Worm (Caenorhabditis elegans) whole organism, young adult: ENCODE data around the gene nex-1.

Experiments
- B0261.1 ChIP-seq: sonication (generic microtip); optimal IDR thresholded peaks from 2 replicates; lab custom pipeline; 2016; ENCODE audit warnings: mild to moderate bottlenecking, missing genetic modification characterization, moderate library complexity, missing compliant biosample characterization
- egl-44 ChIP-seq: fragments of 200-800 bp; sonication (Bioruptor generic); IDR thresholded peaks from 2 replicates; pipeline ENCODE4 v1.3.6; 2022; ENCODE audit warnings: missing genetic modification reagents, missing genetic modification characterization, missing compliant biosample characterization
- hmg-1.2 ChIP-seq: fragments of 200-800 bp; sonication (Bioruptor generic); IDR thresholded peaks from 2 replicates; pipeline ENCODE4 v1.3.6; 2022; ENCODE audit warnings: missing genetic modification reagents, missing genetic modification characterization, missing compliant biosample characterization
- hsf-1 ChIP-seq: fragments of 200-800 bp; sonication (Bioruptor generic); IDR thresholded peaks from 2 replicates; pipeline ENCODE4 v1.3.6; 2022; ENCODE audit warnings: missing genetic modification reagents, missing genetic modification characterization, missing compliant biosample characterization
- nfyb-1 ChIP-seq: fragments of 200-800 bp; sonication (Bioruptor generic); IDR thresholded peaks from 2 replicates; pipeline ENCODE4 v1.3.6; 2022; ENCODE audit warnings: missing genetic modification reagents, missing genetic modification characterization, missing compliant biosample characterization
- pha-4 ChIP-seq: fragments of 150-350 bp; sonication (generic microtip); optimal IDR thresholded peaks from 2 replicates; lab custom pipeline; 2014; ENCODE audit warnings: missing biosample characterization, missing genetic modification reagents, missing genetic modification characterization
- snpc-4 ChIP-seq, 5 experiments: fragments of 150-350 bp in 1 of 5; sonication (generic microtip) in 4 of 5; optimal IDR thresholded peaks; 2 replicates each; lab custom pipeline; 2014 to 2018; ENCODE audit warnings: missing genetic modification characterization in 5 of 5, missing biosample characterization in 3 of 5, antibody characterized with exemption in 2 of 5, mild to moderate bottlenecking in 2 of 5, missing compliant biosample characterization in 2 of 5, missing genotype in 2 of 5, moderate library complexity in 2 of 5, missing genetic modification reagents in 1 of 5

ce11 chrIII:5181641-5182040 is 43.8 kb upstream of the nex-1 start:
- TF ChIP-seq nfyb-1 (GFP tag; lab: Robert Waterston, UW) = no peak
- TF ChIP-seq hsf-1 (GFP tag; lab: Robert Waterston, UW) = no peak
- no peak for TF ChIP-seq B0261.1 (tag; lab: Kevin White, UChicago)
- no peak for TF ChIP-seq egl-44
- TF ChIP-seq pha-4 (tag; lab: Kevin White, UChicago) = no peak
- no peak for TF ChIP-seq snpc-4 (GFP tag; optimal IDR thresholded peaks at IDR 0.05; lab: Kevin White, UChicago)
- no peak for TF ChIP-seq snpc-4 (tag; optimal IDR thresholded peaks at IDR 0.05; lab: Kevin White, UChicago)
- peak; percentile 74; the same call in 1 of the 2 replicates for TF ChIP-seq hmg-1.2
